Fruit fly (Drosophila melanogaster): ENCODE results near the gene CG32532.

The CG32532 gene

DNA sequence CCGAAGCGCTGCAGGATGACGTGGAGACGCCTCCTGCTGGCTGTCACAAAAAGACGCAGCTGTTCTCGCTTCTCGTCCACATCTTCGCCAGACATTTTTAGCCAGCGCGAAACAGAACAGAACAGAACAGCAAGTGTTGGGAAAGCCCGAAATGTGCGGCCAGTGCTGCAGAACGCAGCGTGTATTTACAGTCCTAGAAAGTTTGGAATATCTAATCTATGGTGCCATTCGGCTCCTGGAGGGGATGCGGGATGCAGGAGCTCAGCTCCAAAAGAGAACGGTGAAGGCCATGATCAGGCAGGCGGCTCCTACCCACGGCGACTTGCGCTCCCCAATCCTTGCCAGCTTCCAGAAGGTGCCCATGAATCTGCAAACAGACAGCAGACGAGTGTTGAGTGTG is 53.0 kb downstream of the CG32532 start, which contains the start of gene CG12204:
Gene CG12204 (minus strand): TSS at position 117 of the 400 bp plus-strand sequence.
- TF ChIP-seq tll (GFP tag; optimal IDR thresholded peaks at IDR 0.05): no peak
- TF ChIP-seq CrebB (tag; optimal IDR thresholded peaks at IDR 0.05): no peak
- no peak for TF ChIP-seq ash1 (GFP tag; optimal IDR thresholded peaks at IDR 0.05)
- TF ChIP-seq Usf (GFP tag; optimal IDR thresholded peaks at IDR 0.05): no peak
- TF ChIP-seq gem (tag; optimal IDR thresholded peaks at IDR 0.05): no peak
- TF ChIP-seq CG1602 (GFP tag; optimal IDR thresholded peaks at IDR 0.05): no peak
- no peak for TF ChIP-seq corto (GFP tag; optimal IDR thresholded peaks at IDR 0.05)
- no peak for TF ChIP-seq CG18476 (GFP tag; optimal IDR thresholded peaks at IDR 0.05)
- TF ChIP-seq gce (GFP tag; IDR thresholded peaks at IDR 0.05): no peak
- TF ChIP-seq psq (GFP tag; optimal IDR thresholded peaks at IDR 0.05): no peak
- no peak for TF ChIP-seq dimm (GFP tag; IDR thresholded peaks at IDR 0.05)
- TF ChIP-seq CG18619 (GFP tag; optimal IDR thresholded peaks at IDR 0.05): no peak
- no peak for TF ChIP-seq CG9817 (tag; optimal IDR thresholded peaks at IDR 0.05)
- TF ChIP-seq CG4707 (GFP tag; optimal IDR thresholded peaks at IDR 0.05): no peak
- TF ChIP-seq ind (GFP tag; optimal IDR thresholded peaks at IDR 0.05): no peak
- no peak for TF ChIP-seq schlank (tag; optimal IDR thresholded peaks at IDR 0.05)
- no peak for TF ChIP-seq Dip3 (GFP tag; optimal IDR thresholded peaks at IDR 0.05)
- TF ChIP-seq CG5245 (GFP tag; optimal IDR thresholded peaks at IDR 0.05): no peak
- no peak for TF ChIP-seq CG10543 (GFP tag; optimal IDR thresholded peaks at IDR 0.05)
- no peak for TF ChIP-seq gsb-n (tag; optimal IDR thresholded peaks at IDR 0.05)
- no peak for TF ChIP-seq dan (GFP tag; IDR thresholded peaks at IDR 0.05)
- TF ChIP-seq fd102C (GFP tag; optimal IDR thresholded peaks at IDR 0.05): no peak
- no peak for TF ChIP-seq zf30C (GFP tag; optimal IDR thresholded peaks at IDR 0.05)
- TF ChIP-seq CG9727 (GFP tag; optimal IDR thresholded peaks at IDR 0.05): no peak
- TF ChIP-seq CG17612 (GFP tag; IDR thresholded peaks at IDR 0.05): no peak
- TF ChIP-seq fd3F (GFP tag; optimal IDR thresholded peaks at IDR 0.05): no peak
- TF ChIP-seq ara (GFP tag; IDR thresholded peaks at IDR 0.05): no peak
- no peak for TF ChIP-seq sug (tag; optimal IDR thresholded peaks at IDR 0.05)
- no peak for TF ChIP-seq tx (GFP tag; optimal IDR thresholded peaks at IDR 0.05)
- TF ChIP-seq B-H2 (GFP tag; optimal IDR thresholded peaks at IDR 0.05): no peak
- no peak for TF ChIP-seq pros (GFP tag; optimal IDR thresholded peaks at IDR 0.05)
- no peak for TF ChIP-seq slp2 (GFP tag; optimal IDR thresholded peaks at IDR 0.05)
- TF ChIP-seq ranshi (GFP tag; IDR thresholded peaks at IDR 0.05): no peak
- no peak for TF ChIP-seq tio (GFP tag; optimal IDR thresholded peaks at IDR 0.05)
- no peak for TF ChIP-seq MTF-1 (GFP tag; optimal IDR thresholded peaks at IDR 0.05; ENCODE audit: borderline replicate concordance)
- TF ChIP-seq oc (tag; optimal IDR thresholded peaks at IDR 0.05): no peak
- TF ChIP-seq slbo (GFP tag; IDR thresholded peaks at IDR 0.05): 0 out of 2 replicates have a peak, but pooled peaks have one; percentile 24
- TF ChIP-seq ase (GFP tag; IDR thresholded peaks at IDR 0.05): no peak
- TF ChIP-seq dpn (GFP tag; optimal IDR thresholded peaks at IDR 0.05): peak in 1 of 2 experiments; percentile 10
- TF ChIP-seq cato (GFP tag; optimal IDR thresholded peaks at IDR 0.05; ENCODE audit: borderline replicate concordance): no peak
- TF ChIP-seq CG8478 (optimal IDR thresholded peaks at IDR 0.05): no peak
- TF ChIP-seq CG17361 (GFP tag; IDR thresholded peaks at IDR 0.05): no peak
- TF ChIP-seq maf-S (GFP tag; optimal IDR thresholded peaks at IDR 0.05): no peak
- no peak for TF ChIP-seq org-1 (GFP tag; optimal IDR thresholded peaks at IDR 0.05)
- TF ChIP-seq dysf (GFP tag; IDR thresholded peaks at IDR 0.05): no peak
- TF ChIP-seq Hr39 (optimal IDR thresholded peaks at IDR 0.05): no peak
- TF ChIP-seq Hr51 (GFP tag; optimal IDR thresholded peaks at IDR 0.05): peak in 1 of 2 experiments; percentile 17
- TF ChIP-seq Aef1 (GFP tag; IDR thresholded peaks at IDR 0.05): no peak
- TF ChIP-seq gro (GFP tag; optimal IDR thresholded peaks at IDR 0.05): no peak
- TF ChIP-seq CG4424 (GFP tag; optimal IDR thresholded peaks at IDR 0.05): no peak
- TF ChIP-seq ATbp (GFP tag; optimal IDR thresholded peaks at IDR 0.05): no peak
- TF ChIP-seq da (GFP tag; optimal IDR thresholded peaks at IDR 0.05): no peak

All from whole organism, embryonic.